Fruit fly (Drosophila melanogaster): ENCODE data around the gene CG7916.

- TF ChIP-seq CG8478 (optimal IDR thresholded peaks at IDR 0.05) (no peak), CTCF (optimal IDR thresholded peaks at IDR 0.05) (no peak)
These were observed 34.9 kb downstream of the CG7916 start for dm6 chr2L:13881387-13881902.
